Worm (Caenorhabditis elegans) whole organism, L3 larva: ENCODE measurements around the gene asp-15.

Experiments used
- ceh-16 ChIP-seq: sonication (generic microtip); optimal IDR thresholded peaks from 2 replicates; lab custom pipeline; 2017; ENCODE audit warnings: missing biosample characterization, missing genetic modification characterization
- ceh-82 ChIP-seq: fragments of 150-350 bp; optimal IDR thresholded peaks from 2 replicates; lab custom pipeline; 2014; ENCODE audit warnings: missing biosample characterization, missing genetic modification characterization
- egl-27 ChIP-seq: sonication (generic microtip); optimal IDR thresholded peaks from 4 replicates; lab custom pipeline; 2017; ENCODE audit warnings: missing biosample characterization, missing genetic modification reagents, missing genetic modification characterization
- elt-1 ChIP-seq: fragments of 150-350 bp; optimal IDR thresholded peaks from 2 replicates; lab custom pipeline; 2014; ENCODE audit warnings: missing biosample characterization, missing genetic modification characterization
- fkh-10 ChIP-seq: sonication (generic microtip); optimal IDR thresholded peaks from 2 replicates; lab custom pipeline; 2017; ENCODE audit warnings: missing biosample characterization, missing genetic modification reagents, missing genetic modification characterization
- nhr-77 ChIP-seq: fragments of 150-350 bp; optimal IDR thresholded peaks from 2 replicates; lab custom pipeline; 2014; ENCODE audit warnings: missing biosample characterization, missing genetic modification characterization
- skn-1 ChIP-seq: fragments of 150-350 bp; optimal IDR thresholded peaks from 2 replicates; lab custom pipeline; 2014; ENCODE audit warnings: missing biosample characterization, missing genetic modification characterization
- snpc-4 ChIP-seq: fragments of 150-350 bp; optimal IDR thresholded peaks from 2 replicates; lab custom pipeline; 2014; ENCODE audit warnings: missing biosample characterization, missing genetic modification characterization
- ztf-11 ChIP-seq: fragments of 150-350 bp; optimal IDR thresholded peaks from 2 replicates; lab custom pipeline; 2014; ENCODE audit warnings: missing biosample characterization, missing genetic modification characterization

DNA sequence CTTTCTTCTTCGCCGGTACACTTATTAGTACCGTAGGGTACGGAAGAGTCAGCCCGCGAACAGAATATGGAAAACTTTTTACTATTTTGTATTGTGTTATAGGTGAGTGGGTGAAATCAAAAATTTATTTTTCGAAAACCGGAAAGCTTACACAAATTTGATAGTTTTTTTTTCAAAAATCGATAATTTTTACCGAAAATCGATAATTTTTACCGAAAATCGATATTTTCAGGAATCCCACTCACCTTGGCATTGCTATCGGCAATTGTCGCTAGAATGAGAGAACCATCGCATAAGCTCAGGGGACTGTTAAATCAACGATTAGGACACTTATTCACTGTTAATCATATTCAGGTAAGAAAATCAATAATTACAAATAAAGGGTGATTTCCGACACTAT lies 18.7 kb upstream of the asp-15 start:
- TF ChIP-seq skn-1 (tag; lab: Kevin White, UChicago) (no peak), ceh-82 (tag; lab: Kevin White, UChicago) (no peak), ztf-11 (tag; lab: Kevin White, UChicago) (no peak), snpc-4 (tag; lab: Kevin White, UChicago) (no peak), ceh-16 (tag; lab: Kevin White, UChicago) (no peak), fkh-10 (GFP tag; lab: Kevin White, UChicago) (no peak), elt-1 (tag; lab: Kevin White, UChicago) (no peak), egl-27 (tag; lab: Kevin White, UChicago) (no peak), nhr-77 (no peak)
